Worm (Caenorhabditis elegans): Measurements from ENCODE around the gene dars-1.

DNA sequence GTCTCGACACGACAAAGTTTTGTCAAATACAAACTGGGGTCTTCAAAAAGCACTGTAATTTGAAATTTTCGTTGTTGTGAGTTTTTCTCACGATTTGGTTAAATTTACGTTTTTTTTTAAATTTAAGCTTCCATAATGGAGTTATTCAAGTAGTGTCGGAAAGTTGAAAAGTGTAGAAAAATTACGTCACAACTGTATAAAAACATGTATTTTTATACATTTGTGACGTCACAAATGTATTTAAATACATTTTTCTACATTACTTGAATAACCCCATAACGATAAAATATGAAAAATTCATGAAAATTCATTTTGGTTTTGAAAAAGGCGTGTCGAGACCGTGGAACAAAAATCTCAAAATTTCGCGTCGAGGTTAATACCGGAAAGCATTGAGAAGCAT, 6.4 kb upstream of the dars-1 start:
- TF ChIP-seq nhr-10 (tag; optimal IDR thresholded peaks at IDR 0.05) (no peak), nhr-11 (tag; optimal IDR thresholded peaks at IDR 0.05) (no peak), unc-62 (GFP tag; optimal IDR thresholded peaks at IDR 0.05) (no peak), egl-27 (tag; optimal IDR thresholded peaks at IDR 0.05) (no peak)
